Fruit fly (Drosophila melanogaster): ENCODE data around the gene CG11585.

CG11585 gene

DNA sequence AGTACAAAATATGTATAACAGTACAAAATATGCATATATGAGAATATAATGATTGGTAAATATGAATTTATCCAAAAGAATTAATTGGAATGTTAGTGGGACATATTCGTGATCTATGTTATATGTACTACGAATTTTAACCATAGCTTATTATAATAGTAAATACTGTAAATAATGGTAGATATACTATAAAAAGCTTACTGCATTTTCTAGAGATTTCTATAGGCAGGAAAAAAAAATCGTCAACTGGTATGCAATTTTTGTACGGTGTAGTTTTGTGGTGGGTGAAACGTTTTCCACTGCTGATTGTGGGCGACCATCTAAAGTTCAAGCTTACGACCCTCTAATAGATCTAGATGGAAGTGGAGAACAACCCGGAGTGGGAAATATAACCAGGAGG is 27.5 kb downstream of the CG11585 start:
- TF ChIP-seq Rel (GFP tag; optimal IDR thresholded peaks at IDR 0.05) (no peak), Rel (tag; optimal IDR thresholded peaks at IDR 0.05) (no peak), Vsx2 (GFP tag; optimal IDR thresholded peaks at IDR 0.05; ENCODE audit: partially characterized antibody) (no peak), brk (GFP tag; optimal IDR thresholded peaks at IDR 0.05) (no peak), br (GFP tag; optimal IDR thresholded peaks at IDR 0.05) (no peak), dsf (GFP tag; optimal IDR thresholded peaks at IDR 0.05; ENCODE audit: borderline replicate concordance) (no peak), tai (GFP tag; optimal IDR thresholded peaks at IDR 0.05) (no peak)

DNA sequence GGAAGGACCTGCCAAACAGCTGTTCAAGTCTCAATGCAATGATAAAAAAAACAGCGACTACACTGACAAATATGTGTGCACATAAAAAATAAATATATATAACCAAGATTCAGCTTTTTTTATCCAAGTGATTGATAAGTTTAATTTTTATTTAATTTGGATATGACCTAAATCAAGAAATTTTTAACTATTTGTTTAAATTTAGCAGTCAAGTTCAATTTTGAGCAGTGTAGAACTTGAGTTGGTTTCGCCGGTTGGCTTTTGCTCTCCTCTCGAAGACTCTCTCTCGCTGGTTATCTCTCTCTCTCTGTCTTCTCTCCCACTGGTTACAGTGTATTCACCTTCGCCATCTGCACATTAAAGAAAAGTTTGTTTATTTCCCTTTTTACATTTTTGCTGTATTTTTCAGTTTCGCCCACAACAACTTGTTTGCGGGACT is 28.7 kb downstream of the CG11585 start:
- TF ChIP-seq Dif (GFP tag; optimal IDR thresholded peaks at IDR 0.05; ENCODE audit: partially characterized antibody) (peak; percentile 50), foxo (GFP tag; optimal IDR thresholded peaks at IDR 0.05) (peak; percentile 32 to 98), HLH106 (tag; optimal IDR thresholded peaks at IDR 0.05) (peak; percentile 98), Jra (GFP tag; optimal IDR thresholded peaks at IDR 0.05) (peak; percentile 89), pan (optimal IDR thresholded peaks at IDR 0.05) (no peak), Hr78 (GFP tag; optimal IDR thresholded peaks at IDR 0.05) (no peak), CG32264 (GFP tag; optimal IDR thresholded peaks at IDR 0.05) (peak; percentile 79), rgr (GFP tag; optimal IDR thresholded peaks at IDR 0.05) (peak; percentile 97), h (GFP tag; optimal IDR thresholded peaks at IDR 0.05) (peak; percentile 98), CrebA (GFP tag; optimal IDR thresholded peaks at IDR 0.05; ENCODE audit: borderline replicate concordance) (peak; percentile 92), ey (GFP tag; optimal IDR thresholded peaks at IDR 0.05) (peak; percentile 93), woc (GFP tag; optimal IDR thresholded peaks at IDR 0.05) (peak; percentile 90), Abd-B (GFP tag; optimal IDR thresholded peaks at IDR 0.05) (no peak), dsf (GFP tag; optimal IDR thresholded peaks at IDR 0.05; ENCODE audit: borderline replicate concordance) (peak; percentile 70), CG9705 (GFP tag; optimal IDR thresholded peaks at IDR 0.05) (peak; percentile 92), dmrt93B (GFP tag; optimal IDR thresholded peaks at IDR 0.05) (peak; percentile 93), GATAd (GFP tag; optimal IDR thresholded peaks at IDR 0.05) (peak; percentile 54), Vsx2 (GFP tag; optimal IDR thresholded peaks at IDR 0.05; ENCODE audit: partially characterized antibody) (no peak), Hnf4 (GFP tag; optimal IDR thresholded peaks at IDR 0.05) (peak; percentile 95), dl (GFP tag; optimal IDR thresholded peaks at IDR 0.05; ENCODE audit: insufficient read depth in 1 of 2, partially characterized antibody in 2 of 2) (no peak), OdsH (GFP tag; optimal IDR thresholded peaks at IDR 0.05) (peak; percentile 97), brk (GFP tag; optimal IDR thresholded peaks at IDR 0.05) (peak; percentile 92), lola (GFP tag; optimal IDR thresholded peaks at IDR 0.05) (no peak), jim (GFP tag; optimal IDR thresholded peaks at IDR 0.05) (no peak), Sp1 (GFP tag; optimal IDR thresholded peaks at IDR 0.05) (peak; percentile 98), fru (GFP tag; optimal IDR thresholded peaks at IDR 0.05) (peak; percentile 97), Myc (optimal IDR thresholded peaks at IDR 0.05) (no peak), br (GFP tag; optimal IDR thresholded peaks at IDR 0.05) (peak; percentile 94), sv (GFP tag; optimal IDR thresholded peaks at IDR 0.05) (peak; percentile 79), psq (GFP tag; optimal IDR thresholded peaks at IDR 0.05) (peak; percentile 94), Rel (GFP tag; optimal IDR thresholded peaks at IDR 0.05) (peak; percentile 75), Rel (tag; optimal IDR thresholded peaks at IDR 0.05) (peak; percentile 84), Dfd (GFP tag; optimal IDR thresholded peaks at IDR 0.05) (peak; percentile 94), sage (GFP tag; optimal IDR thresholded peaks at IDR 0.05) (peak; percentile 95), Mio (GFP tag; optimal IDR thresholded peaks at IDR 0.05) (no peak)

- TF ChIP-seq HLH106 (tag; optimal IDR thresholded peaks at IDR 0.05): no peak
- TF ChIP-seq dl (GFP tag; optimal IDR thresholded peaks at IDR 0.05; ENCODE audit: insufficient read depth in 1 of 2, partially characterized antibody in 2 of 2): no peak
- no peak for TF ChIP-seq Hr78 (GFP tag; optimal IDR thresholded peaks at IDR 0.05)
- no peak for TF ChIP-seq Jra (GFP tag; optimal IDR thresholded peaks at IDR 0.05)
- no peak for TF ChIP-seq OdsH (GFP tag; optimal IDR thresholded peaks at IDR 0.05)
- no peak for TF ChIP-seq Hr83 (GFP tag; optimal IDR thresholded peaks at IDR 0.05; ENCODE audit: poor library complexity, severe bottlenecking)
- TF ChIP-seq pan (optimal IDR thresholded peaks at IDR 0.05): no peak
- TF ChIP-seq CG9705 (GFP tag; optimal IDR thresholded peaks at IDR 0.05): no peak
- no peak for TF ChIP-seq sage (GFP tag; optimal IDR thresholded peaks at IDR 0.05)
- TF ChIP-seq Mio (GFP tag; optimal IDR thresholded peaks at IDR 0.05): no peak
- no peak for TF ChIP-seq Hnf4 (GFP tag; optimal IDR thresholded peaks at IDR 0.05)
- no peak for TF ChIP-seq N (GFP tag; optimal IDR thresholded peaks at IDR 0.05)
- TF ChIP-seq dsf (GFP tag; optimal IDR thresholded peaks at IDR 0.05; ENCODE audit: borderline replicate concordance): no peak
- no peak for TF ChIP-seq rgr (GFP tag; optimal IDR thresholded peaks at IDR 0.05)
Observed at dm6 chrX:14221182-14221581, 31.9 kb downstream of the CG11585 start.

Measured in whole organism, wandering third instar larva.